Worm (Caenorhabditis elegans) whole organism, midembryonic: ENCODE results near the gene scl-18.

Experiments
- T22C8.4 ChIP-seq: fragments of 200-800 bp; sonication (Bioruptor generic); IDR thresholded peaks from 2 replicates; pipeline ENCODE4 v1.3.6; 2022; ENCODE audit warnings: missing genetic modification characterization, missing compliant biosample characterization
- cog-1 ChIP-seq: sonication (generic microtip); optimal IDR thresholded peaks from 2 replicates; lab custom pipeline; 2016; ENCODE audit warnings: missing genetic modification characterization, missing compliant biosample characterization
- flt-1 ChIP-seq: fragments of 200-800 bp; sonication (Bioruptor generic); IDR thresholded peaks from 2 replicates; pipeline ENCODE4 v1.3.6; 2022; ENCODE audit warnings: missing genetic modification characterization, missing compliant biosample characterization
- klf-2 ChIP-seq: fragments of 200-800 bp; sonication (Bioruptor generic); conservative IDR thresholded peaks from 2 replicates; pipeline ENCODE4 v1.3.6; 2022; ENCODE audit warnings: missing genetic modification reagents, missing genetic modification characterization, missing compliant biosample characterization
- med-1 ChIP-seq: sonication (generic microtip); optimal IDR thresholded peaks from 2 replicates; lab custom pipeline; 2017; ENCODE audit warnings: missing genetic modification characterization, mild to moderate bottlenecking, missing compliant biosample characterization, antibody characterized with exemption, missing genetic modification reagents; ENCODE audit not compliant: insufficient read depth
- ref-1 ChIP-seq: fragments of 200-800 bp; sonication (Bioruptor generic); conservative IDR thresholded peaks from 2 replicates; pipeline ENCODE4 v1.3.6; 2022; ENCODE audit warnings: missing genetic modification reagents, missing genetic modification characterization, missing compliant biosample characterization
- tab-1 ChIP-seq: fragments of 200-800 bp; sonication (Bioruptor generic); IDR thresholded peaks from 2 replicates; pipeline ENCODE4 v1.3.6; 2022; ENCODE audit warnings: missing genetic modification characterization, missing compliant biosample characterization
- ztf-23 ChIP-seq: fragments of 200-800 bp; sonication (Bioruptor generic); IDR thresholded peaks from 2 replicates; pipeline ENCODE4 v1.3.6; 2022; ENCODE audit warnings: missing genetic modification reagents, missing genetic modification characterization, missing compliant biosample characterization
- ztf-29 ChIP-seq: fragments of 200-800 bp; sonication (Bioruptor generic); IDR thresholded peaks from 2 replicates; pipeline ENCODE4 v1.3.6; 2022; ENCODE audit warnings: missing genetic modification reagents, missing genetic modification characterization, missing compliant biosample characterization

Gene scl-18

ce11 chrIV:11759852-11760251 lies 5.6 kb upstream of the scl-18 start:
- TF ChIP-seq ztf-23 (GFP tag; lab: Robert Waterston, UW): no peak
- no peak for TF ChIP-seq flt-1
- TF ChIP-seq ref-1 (GFP tag; lab: Robert Waterston, UW): no peak
- no peak for TF ChIP-seq med-1 (GFP tag; lab: Kevin White, UChicago)
- no peak for TF ChIP-seq T22C8.4 (GFP tag; lab: Robert Waterston, UW)
- TF ChIP-seq klf-2 (GFP tag; lab: Robert Waterston, UW): no peak
- TF ChIP-seq ztf-29 (GFP tag; lab: Robert Waterston, UW): no peak
- TF ChIP-seq cog-1 (tag; lab: Kevin White, UChicago): no peak
- no peak for TF ChIP-seq tab-1 (GFP tag; lab: Robert Waterston, UW)

- TF ChIP-seq ref-1 (GFP tag; lab: Robert Waterston, UW): no peak
- TF ChIP-seq ztf-29 (GFP tag; lab: Robert Waterston, UW): no peak
- no peak for TF ChIP-seq flt-1
- no peak for TF ChIP-seq ztf-23 (GFP tag; lab: Robert Waterston, UW)
- TF ChIP-seq cog-1 (tag; lab: Kevin White, UChicago): no peak
- TF ChIP-seq T22C8.4 (GFP tag; lab: Robert Waterston, UW): no peak
- TF ChIP-seq med-1 (GFP tag; lab: Kevin White, UChicago): no peak
- TF ChIP-seq tab-1 (GFP tag; lab: Robert Waterston, UW): no peak
- no peak for TF ChIP-seq klf-2 (GFP tag; lab: Robert Waterston, UW)
These were observed 1.7 kb upstream of the scl-18 start, which contains the start of gene T12A7.9 for ce11 chrIV:11755907-11756306. TSS of gene T12A7.9 (minus strand) at chrIV:11756007.

DNA sequence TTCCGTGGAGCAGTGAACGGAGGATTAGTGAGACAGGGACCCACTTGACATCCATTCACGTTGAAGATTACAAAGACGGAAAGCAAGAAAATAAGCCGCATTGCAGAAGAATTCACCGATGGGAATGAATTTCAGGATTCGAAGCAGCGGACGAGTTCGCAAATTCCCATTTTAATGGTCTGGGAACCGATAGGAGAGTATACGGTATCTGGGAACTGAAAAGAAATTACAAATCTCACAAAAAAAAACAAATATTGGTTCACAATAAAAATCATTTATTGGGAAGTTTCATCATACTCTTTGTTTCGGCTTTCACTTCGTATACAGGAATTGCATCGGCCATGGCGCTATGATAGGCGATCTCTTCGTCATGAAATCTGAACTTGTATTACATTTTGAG lies 775 bp upstream of the scl-18 start, which contains the start of gene T12A7.10:
Gene T12A7.10 (minus strand): TSS at position 101 of the 400 bp plus-strand sequence.
- no peak for TF ChIP-seq T22C8.4 (GFP tag; lab: Robert Waterston, UW)
- TF ChIP-seq klf-2 (GFP tag; lab: Robert Waterston, UW): no peak
- TF ChIP-seq ztf-29 (GFP tag; lab: Robert Waterston, UW): no peak
- no peak for TF ChIP-seq flt-1
- TF ChIP-seq tab-1 (GFP tag; lab: Robert Waterston, UW): no peak
- TF ChIP-seq med-1 (GFP tag; lab: Kevin White, UChicago): no peak
- no peak for TF ChIP-seq ref-1 (GFP tag; lab: Robert Waterston, UW)
- TF ChIP-seq ztf-23 (GFP tag; lab: Robert Waterston, UW): no peak
- TF ChIP-seq cog-1 (tag; lab: Kevin White, UChicago): no peak

ce11 chrIV:11748852-11749251 lies 5.4 kb downstream of the scl-18 start, which contains the start of gene T12A7.6:
TSS of gene T12A7.6 (plus strand) at chrIV:11749220.
- no peak for TF ChIP-seq T22C8.4 (GFP tag; lab: Robert Waterston, UW)
- TF ChIP-seq flt-1: no peak
- TF ChIP-seq cog-1 (tag; lab: Kevin White, UChicago): no peak
- TF ChIP-seq med-1 (GFP tag; lab: Kevin White, UChicago): no peak
- TF ChIP-seq ztf-29 (GFP tag; lab: Robert Waterston, UW): no peak
- TF ChIP-seq klf-2 (GFP tag; lab: Robert Waterston, UW): no peak
- no peak for TF ChIP-seq ztf-23 (GFP tag; lab: Robert Waterston, UW)
- no peak for TF ChIP-seq ref-1 (GFP tag; lab: Robert Waterston, UW)
- TF ChIP-seq tab-1 (GFP tag; lab: Robert Waterston, UW): no peak

ce11 chrIV:11745340-11745739 lies 8.9 kb downstream of the scl-18 start, which contains the start of gene gem-4:
TSS of gene gem-4 (plus strand) at chrIV:11745640.
- TF ChIP-seq cog-1 (tag; lab: Kevin White, UChicago) (no peak), ztf-23 (GFP tag; lab: Robert Waterston, UW) (no peak), flt-1 (no peak), ref-1 (GFP tag; lab: Robert Waterston, UW) (no peak), ztf-29 (GFP tag; lab: Robert Waterston, UW) (no peak), tab-1 (GFP tag; lab: Robert Waterston, UW) (no peak), med-1 (GFP tag; lab: Kevin White, UChicago) (no peak), T22C8.4 (GFP tag; lab: Robert Waterston, UW) (no peak), klf-2 (GFP tag; lab: Robert Waterston, UW) (no peak)

DNA sequence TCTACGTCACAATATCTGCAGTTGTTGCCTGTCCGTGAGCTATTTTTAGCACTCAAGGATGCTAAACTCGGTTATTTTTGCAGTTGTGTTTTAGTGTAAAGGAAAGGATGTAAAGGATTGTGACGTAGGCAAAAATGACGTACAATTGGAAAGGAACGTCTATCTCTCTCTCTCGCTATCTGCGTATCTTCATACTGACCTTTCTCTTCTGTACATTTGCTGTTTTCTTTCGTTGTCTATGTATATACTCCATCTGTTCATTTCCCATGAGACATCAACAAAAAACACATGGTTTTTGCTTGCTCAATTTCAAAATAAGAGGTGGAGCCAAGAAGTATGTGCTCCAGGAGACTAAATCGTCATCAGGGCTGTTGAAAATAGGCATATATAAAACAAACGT lies 9.9 kb downstream of the scl-18 start:
- TF ChIP-seq tab-1 (GFP tag; lab: Robert Waterston, UW) (no peak), cog-1 (tag; lab: Kevin White, UChicago) (no peak), med-1 (GFP tag; lab: Kevin White, UChicago) (no peak), T22C8.4 (GFP tag; lab: Robert Waterston, UW) (no peak), klf-2 (GFP tag; lab: Robert Waterston, UW) (no peak), flt-1 (no peak), ztf-29 (GFP tag; lab: Robert Waterston, UW) (no peak), ref-1 (GFP tag; lab: Robert Waterston, UW) (no peak), ztf-23 (GFP tag; lab: Robert Waterston, UW) (no peak)

DNA sequence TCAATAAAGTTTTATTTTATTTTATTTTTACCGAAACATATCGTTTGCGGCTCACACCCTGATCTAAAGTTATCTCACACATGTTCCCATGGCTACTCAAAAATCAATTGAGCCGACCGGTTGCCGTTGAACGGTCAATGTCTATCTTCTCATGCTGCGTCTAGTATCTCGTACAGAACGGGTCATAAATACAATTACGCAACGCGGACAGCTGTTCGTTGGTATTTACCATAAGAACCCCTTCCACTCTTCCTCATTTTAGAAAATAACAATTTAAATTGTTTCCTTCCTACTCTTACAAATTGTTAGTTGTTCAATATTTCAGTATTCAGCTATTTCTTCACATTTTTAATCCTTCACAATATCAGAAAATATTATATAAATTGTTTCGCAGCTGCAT lies 10.4 kb downstream of the scl-18 start:
- TF ChIP-seq ref-1 (GFP tag; lab: Robert Waterston, UW) (no peak), med-1 (GFP tag; lab: Kevin White, UChicago) (no peak), cog-1 (tag; lab: Kevin White, UChicago) (no peak), ztf-29 (GFP tag; lab: Robert Waterston, UW) (no peak), ztf-23 (GFP tag; lab: Robert Waterston, UW) (no peak), tab-1 (GFP tag; lab: Robert Waterston, UW) (no peak), klf-2 (GFP tag; lab: Robert Waterston, UW) (no peak), flt-1 (no peak), T22C8.4 (GFP tag; lab: Robert Waterston, UW) (no peak)

DNA sequence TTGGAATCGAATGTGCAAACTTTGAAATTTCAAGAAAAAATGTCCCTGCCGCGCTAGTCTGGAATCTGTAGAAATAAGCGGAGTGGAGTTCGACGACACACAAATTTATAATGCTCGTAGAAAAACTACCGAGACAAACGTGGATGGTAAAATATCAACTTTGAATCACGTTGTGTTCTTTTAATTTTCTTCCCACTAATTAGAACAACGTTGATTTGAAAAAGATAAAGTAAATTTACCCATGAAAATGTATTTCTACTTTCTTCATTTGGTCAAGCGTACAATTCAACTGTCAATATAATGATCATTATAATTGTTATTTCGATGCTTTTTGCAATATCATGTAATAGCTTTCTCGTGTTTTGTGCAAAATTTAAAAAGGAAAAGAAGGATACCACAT lies 11.8 kb downstream of the scl-18 start, which contains the start of gene K01A6.5:
Gene K01A6.5 (plus strand): TSS at position 301 of the 400 bp plus-strand sequence.
- TF ChIP-seq med-1 (GFP tag; lab: Kevin White, UChicago) (no peak), ztf-23 (GFP tag; lab: Robert Waterston, UW) (no peak), ref-1 (GFP tag; lab: Robert Waterston, UW) (no peak), ztf-29 (GFP tag; lab: Robert Waterston, UW) (no peak), T22C8.4 (GFP tag; lab: Robert Waterston, UW) (no peak), klf-2 (GFP tag; lab: Robert Waterston, UW) (no peak), cog-1 (tag; lab: Kevin White, UChicago) (no peak), flt-1 (no peak), tab-1 (GFP tag; lab: Robert Waterston, UW) (no peak)
